Worm (Caenorhabditis elegans) whole organism, young adult: ENCODE measurements around the gene M163.11.

Source experiments
- nhr-90 ChIP-seq: sonication (generic microtip); optimal IDR thresholded peaks from 2 replicates; lab custom pipeline; 2016; ENCODE audit warnings: missing genotype, mild to moderate bottlenecking, missing genetic modification characterization, missing compliant biosample characterization
- repo-1 ChIP-seq: sonication (generic microtip); optimal IDR thresholded peaks from 2 replicates; lab custom pipeline; 2017; ENCODE audit warnings: mild to moderate bottlenecking, missing genetic modification characterization, missing compliant biosample characterization

- TF ChIP-seq repo-1 (tag; lab: Kevin White, UChicago) (no peak), nhr-90 (no peak)
Observed at ce11 chrX:14464513-14464912, 14.7 kb upstream of the M163.11 start, which contains the start of gene M163.7.
